Fruit fly (Drosophila melanogaster) whole organism, embryonic: Measurements from ENCODE around the gene CG7963.

Experiments used
- CG10209 ChIP-seq: fragments of 200-800 bp; sonication (Bioruptor generic); optimal IDR thresholded peaks from 3 replicates; lab custom pipeline; 2017; ENCODE audit warnings: missing biosample characterization, mild to moderate bottlenecking, missing genetic modification characterization, missing genetic modification reagents
- CG12104 ChIP-seq: fragments of 200-800 bp; sonication (Bioruptor generic); optimal IDR thresholded peaks from 3 replicates; lab custom pipeline; 2016; ENCODE audit warnings: missing biosample characterization, missing genetic modification characterization
- CG12659 ChIP-seq: fragments of 200-800 bp; sonication (Bioruptor generic); optimal IDR thresholded peaks from 3 replicates; lab custom pipeline; 2017; ENCODE audit warnings: mild to moderate bottlenecking, missing biosample characterization, missing genetic modification reagents, missing genetic modification characterization
- CG12942 ChIP-seq: fragments of 200-800 bp; sonication (Bioruptor generic); optimal IDR thresholded peaks from 3 replicates; lab custom pipeline; 2016; ENCODE audit warnings: missing biosample characterization, missing genetic modification characterization
- CG13123 ChIP-seq: fragments of 200-800 bp; sonication (Bioruptor generic); optimal IDR thresholded peaks from 2 replicates; lab custom pipeline; 2016; ENCODE audit warnings: missing biosample characterization, missing genetic modification characterization
- CG14014 ChIP-seq: fragments of 200-800 bp; sonication (Bioruptor generic); IDR thresholded peaks from 2 replicates; pipeline ENCODE4 v1.3.6; 2022; ENCODE audit warnings: missing biosample characterization, missing genetic modification characterization
- CG15514 ChIP-seq: fragments of 200-800 bp; sonication (Bioruptor generic); optimal IDR thresholded peaks from 3 replicates; lab custom pipeline; 2017; ENCODE audit warnings: missing biosample characterization, missing genetic modification characterization, mild to moderate bottlenecking, moderate library complexity, missing genetic modification reagents
- CG17829 ChIP-seq: fragments of 200-800 bp; optimal IDR thresholded peaks from 2 replicates; lab custom pipeline; 2019; ENCODE audit warnings: missing biosample characterization, mild to moderate bottlenecking, missing genetic modification characterization, moderate library complexity
- CG2889 ChIP-seq: fragments of 200-800 bp; sonication (Bioruptor generic); IDR thresholded peaks from 3 replicates; pipeline ENCODE4 v1.3.6; 2022; ENCODE audit warnings: missing biosample characterization, missing genetic modification characterization
- CG30431 ChIP-seq: fragments of 200-800 bp; sonication (Bioruptor generic); optimal IDR thresholded peaks from 2 replicates; lab custom pipeline; 2017; ENCODE audit warnings: missing biosample characterization, missing genetic modification characterization
- CG31365 ChIP-seq: fragments of 200-800 bp; sonication (Bioruptor generic); optimal IDR thresholded peaks from 2 replicates; lab custom pipeline; 2018; ENCODE audit warnings: missing biosample characterization, mild to moderate bottlenecking, missing genetic modification characterization
- CG32532 ChIP-seq: fragments of 200-800 bp; sonication (Bioruptor generic); IDR thresholded peaks from 2 replicates; pipeline ENCODE4 v1.3.6; 2022; ENCODE audit warnings: missing biosample characterization, missing genetic modification characterization
- CG5245 ChIP-seq: fragments of 200-800 bp; sonication (Bioruptor generic); optimal IDR thresholded peaks from 3 replicates; lab custom pipeline; 2016; ENCODE audit warnings: missing biosample characterization, missing genetic modification characterization
- CG6654 ChIP-seq: fragments of 200-800 bp; sonication (Bioruptor generic); optimal IDR thresholded peaks from 2 replicates; lab custom pipeline; 2017; ENCODE audit warnings: missing biosample characterization, mild to moderate bottlenecking, missing genetic modification characterization
- CG6791 ChIP-seq: fragments of 200-800 bp; sonication (Bioruptor generic); IDR thresholded peaks from 3 replicates; pipeline ENCODE4 v1.3.6; 2022; ENCODE audit warnings: missing biosample characterization, missing genetic modification characterization; ENCODE audit not compliant: partially characterized antibody
- CG7928 ChIP-seq: fragments of 200-800 bp; sonication (Bioruptor generic); optimal IDR thresholded peaks from 2 replicates; lab custom pipeline; 2017; ENCODE audit warnings: missing biosample characterization, mild to moderate bottlenecking, missing genetic modification characterization
- CG8089 ChIP-seq: fragments of 200-800 bp; sonication (Bioruptor generic); optimal IDR thresholded peaks from 3 replicates; lab custom pipeline; 2016; ENCODE audit warnings: missing biosample characterization, missing genetic modification characterization
- CG8290 ChIP-seq, 3 experiments: fragments of 200-800 bp; sonication (Bioruptor generic); optimal IDR thresholded peaks; 2 replicates each; lab custom pipeline; 2016 to 2019; ENCODE audit warnings: missing biosample characterization in 3 of 3, missing genetic modification characterization in 3 of 3, mild to moderate bottlenecking in 2 of 3, moderate library complexity in 1 of 3
- CrebB ChIP-seq: fragments of 200-800 bp; sonication (Bioruptor generic); optimal IDR thresholded peaks from 3 replicates; lab custom pipeline; 2018; ENCODE audit warnings: missing biosample characterization, mild to moderate bottlenecking, missing genetic modification characterization
- Deaf1 ChIP-seq: fragments of 200-800 bp; optimal IDR thresholded peaks from 3 replicates; lab custom pipeline; 2019; ENCODE audit warnings: missing biosample characterization, mild to moderate bottlenecking, missing genetic modification characterization, moderate library complexity
- Drgx ChIP-seq: fragments of 200-800 bp; sonication (Bioruptor generic); IDR thresholded peaks from 2 replicates; pipeline ENCODE4 v1.3.6; 2022; ENCODE audit warnings: missing biosample characterization, missing genetic modification characterization
- E2f1 ChIP-seq: fragments of 200-800 bp; sonication (Bioruptor generic); IDR thresholded peaks from 2 replicates; pipeline ENCODE4 v1.3.6; 2022; ENCODE audit warnings: missing biosample characterization, missing genetic modification characterization
- E2f2 ChIP-seq: fragments of 200-800 bp; sonication (Bioruptor generic); IDR thresholded peaks from 2 replicates; pipeline ENCODE4 v1.3.6; 2022; ENCODE audit warnings: missing biosample characterization, missing genetic modification characterization
- Hmx ChIP-seq: fragments of 200-800 bp; sonication (Bioruptor generic); optimal IDR thresholded peaks from 2 replicates; lab custom pipeline; 2016; ENCODE audit warnings: missing biosample characterization, missing genetic modification characterization
- Hr3 ChIP-seq: fragments of 200-800 bp; sonication (Bioruptor generic); optimal IDR thresholded peaks from 3 replicates; lab custom pipeline; 2016; ENCODE audit warnings: missing biosample characterization, missing genetic modification characterization
- Hr78 ChIP-seq, 2 experiments: fragments of 200-800 bp in 1 of 2; fragments of >200 bp in 1 of 2; sonication (Bioruptor generic) in 1 of 2; optimal IDR thresholded peaks; 2 replicates each; lab custom pipeline; 2017 to 2019; ENCODE audit warnings: missing biosample characterization in 2 of 2, missing genetic modification characterization in 2 of 2, mild to moderate bottlenecking in 1 of 2, moderate library complexity in 1 of 2
- Lhr ChIP-seq: fragments of 200-800 bp; sonication (Bioruptor generic); optimal IDR thresholded peaks from 3 replicates; lab custom pipeline; 2017; ENCODE audit warnings: mild to moderate bottlenecking, missing biosample characterization, missing genetic modification reagents, missing genetic modification characterization
- MESR4 ChIP-seq: fragments of 200-800 bp; sonication (Bioruptor generic); optimal IDR thresholded peaks from 2 replicates; lab custom pipeline; 2018; ENCODE audit warnings: missing biosample characterization, mild to moderate bottlenecking, missing genetic modification characterization, moderate library complexity
- MTF-1 ChIP-seq: fragments of 200-800 bp; sonication (Bioruptor generic); optimal IDR thresholded peaks from 2 replicates; lab custom pipeline; 2018; ENCODE audit warnings: missing biosample characterization, mild to moderate bottlenecking, missing genetic modification characterization, borderline replicate concordance
- Med ChIP-seq: fragments of 200-800 bp; sonication (Bioruptor generic); peaks from one replicate; lab custom pipeline; 2016; ENCODE audit warnings: missing biosample characterization, missing genetic modification characterization, mild to moderate bottlenecking, inconsistent platforms, moderate library complexity
- Myb ChIP-seq: fragments of 200-800 bp; sonication (Bioruptor generic); optimal IDR thresholded peaks from 2 replicates; lab custom pipeline; 2016; ENCODE audit warnings: missing biosample characterization, missing genetic modification characterization
- NFAT ChIP-seq: fragments of 200-800 bp; sonication (Bioruptor generic); IDR thresholded peaks from 2 replicates; pipeline ENCODE4 v1.3.6; 2022; ENCODE audit warnings: missing biosample characterization, missing genetic modification characterization
- Nf-YA ChIP-seq: fragments of 200-800 bp; sonication (Bioruptor generic); IDR thresholded peaks from 2 replicates; pipeline ENCODE4 v1.3.6; 2022; ENCODE audit warnings: missing biosample characterization, missing genetic modification characterization
- Nf-YB ChIP-seq: fragments of 200-800 bp; sonication (Bioruptor generic); optimal IDR thresholded peaks from 3 replicates; lab custom pipeline; 2019; ENCODE audit warnings: missing biosample characterization, mild to moderate bottlenecking, missing genetic modification characterization, moderate library complexity
- Opbp ChIP-seq: fragments of 200-800 bp; sonication (Bioruptor generic); IDR thresholded peaks from 3 replicates; pipeline ENCODE4 v1.3.6; 2022; ENCODE audit warnings: missing biosample characterization, missing genetic modification characterization; ENCODE audit not compliant: partially characterized antibody
- Rfx ChIP-seq: fragments of 200-800 bp; sonication (Bioruptor generic); IDR thresholded peaks from 2 replicates; pipeline ENCODE4 v1.3.6; 2022; ENCODE audit warnings: missing biosample characterization, missing genetic modification characterization
- Stat92E ChIP-seq, 3 experiments: fragments of >200 bp in 2 of 3; fragments of 200-800 bp in 1 of 3; sonication (Bioruptor generic) in 1 of 3; optimal IDR thresholded peaks; 2 replicates each; lab custom pipeline; 2017 to 2019; ENCODE audit warnings: missing biosample characterization in 3 of 3, missing genetic modification characterization in 3 of 3, mild to moderate bottlenecking in 1 of 3, moderate library complexity in 1 of 3
- ara ChIP-seq: fragments of 200-800 bp; sonication (Bioruptor generic); IDR thresholded peaks from 2 replicates; pipeline ENCODE4 v1.3.6; 2022; ENCODE audit warnings: missing biosample characterization, missing genetic modification characterization
- btn ChIP-seq: fragments of 200-800 bp; sonication (Bioruptor generic); optimal IDR thresholded peaks from 2 replicates; lab custom pipeline; 2016; ENCODE audit warnings: missing biosample characterization, missing genetic modification characterization
- cg ChIP-seq: fragments of 200-800 bp; sonication (Bioruptor generic); optimal IDR thresholded peaks from 3 replicates; lab custom pipeline; 2019; ENCODE audit warnings: missing biosample characterization, mild to moderate bottlenecking, missing genetic modification characterization, moderate library complexity
- dmrt99B ChIP-seq: fragments of 200-800 bp; sonication (Bioruptor generic); optimal IDR thresholded peaks from 2 replicates; lab custom pipeline; 2018; ENCODE audit warnings: missing biosample characterization, mild to moderate bottlenecking, missing genetic modification characterization, moderate library complexity
- eve ChIP-seq, 2 experiments: fragments of >200 bp; optimal IDR thresholded peaks; 2 replicates each; lab custom pipeline; 2017; ENCODE audit warnings: missing biosample characterization in 2 of 2, missing genetic modification characterization in 2 of 2
- exex ChIP-seq: fragments of 200-800 bp; sonication (Bioruptor generic); optimal IDR thresholded peaks from 4 replicates; lab custom pipeline; 2018; ENCODE audit warnings: missing biosample characterization, mild to moderate bottlenecking, missing genetic modification characterization, moderate library complexity
- gfzf ChIP-seq: fragments of 200-800 bp; sonication (Bioruptor generic); optimal IDR thresholded peaks from 2 replicates; lab custom pipeline; 2016; ENCODE audit warnings: missing biosample characterization, mild to moderate bottlenecking, missing genetic modification characterization, moderate library complexity
- h ChIP-seq: fragments of >200 bp; optimal IDR thresholded peaks from 2 replicates; lab custom pipeline; 2017
- kay ChIP-seq: fragments of 200-800 bp; sonication (Bioruptor generic); optimal IDR thresholded peaks from 2 replicates; lab custom pipeline; 2016; ENCODE audit warnings: missing biosample characterization, missing genetic modification characterization
- ken ChIP-seq: fragments of 200-800 bp; sonication (Bioruptor generic); IDR thresholded peaks from 3 replicates; pipeline ENCODE4 v1.3.6; 2022; ENCODE audit warnings: missing biosample characterization, missing genetic modification characterization
- mirr ChIP-seq: fragments of 200-800 bp; sonication (Bioruptor generic); optimal IDR thresholded peaks from 3 replicates; lab custom pipeline; 2018; ENCODE audit warnings: missing biosample characterization, mild to moderate bottlenecking, missing genetic modification characterization
- run ChIP-seq: fragments of 200-800 bp; sonication (Bioruptor generic); optimal IDR thresholded peaks from 3 replicates; lab custom pipeline; 2018; ENCODE audit warnings: missing biosample characterization, mild to moderate bottlenecking, missing genetic modification characterization
- toy ChIP-seq: fragments of 200-800 bp; sonication (Bioruptor generic); IDR thresholded peaks from 2 replicates; pipeline ENCODE4 v1.3.6; 2022; ENCODE audit warnings: missing biosample characterization, missing genetic modification characterization
- yki ChIP-seq: fragments of >200 bp; optimal IDR thresholded peaks from 3 replicates; lab custom pipeline; 2018

CG7963 gene

dm6 chr3R:8355579-8355978, 7.0 kb upstream of the CG7963 start (continued):
- TF ChIP-seq CG10209, result peak; percentile 94
- TF ChIP-seq CG5245, result peak; percentile 92
- TF ChIP-seq Nf-YB (GFP tag; lab: Kevin White, UChicago), result peak; percentile 78
- TF ChIP-seq dmrt99B (tag; lab: Kevin White, UChicago), result peak; percentile 94
- TF ChIP-seq Med (GFP tag; lab: Kevin White, UChicago), result peak; percentile 100
- peak; percentile 92 for TF ChIP-seq CG13123 (GFP tag; lab: Kevin White, UChicago)
- peak; percentile 9 for TF ChIP-seq Lhr (GFP tag; lab: Kevin White, UChicago)
- TF ChIP-seq Drgx (GFP tag; lab: Robert Waterston, UW), result peak; percentile 84
- peak; percentile 78 for TF ChIP-seq ara
- peak; percentile 63 for TF ChIP-seq MESR4 (GFP tag; lab: Kevin White, UChicago)
- TF ChIP-seq Stat92E (GFP tag; optimal IDR thresholded peaks at IDR 0.05; lab: Kevin White, UChicago), result no peak
- TF ChIP-seq CG2889, result peak; percentile 91
- TF ChIP-seq CG8089 (GFP tag; lab: Kevin White, UChicago), result peak; percentile 89
- TF ChIP-seq Hr3 (GFP tag; lab: Kevin White, UChicago), result peak; percentile 93
- TF ChIP-seq gfzf (GFP tag; lab: Kevin White, UChicago), result peak; percentile 2
- peak; percentile 98 for TF ChIP-seq CG32532 (GFP tag; lab: Robert Waterston, UW)
- TF ChIP-seq CG6654 (GFP tag; lab: Kevin White, UChicago), result peak; percentile 82
- no peak for TF ChIP-seq cg (GFP tag; lab: Kevin White, UChicago)
- no peak for TF ChIP-seq CG6791
- TF ChIP-seq mirr (GFP tag; lab: Kevin White, UChicago), result peak; percentile 83
- TF ChIP-seq Myb (GFP tag; lab: Kevin White, UChicago), result peak; percentile 87
- TF ChIP-seq CrebB, result peak; percentile 94
- TF ChIP-seq CG30431 (GFP tag; lab: Kevin White, UChicago), result peak; percentile 85
- peak; percentile 87 for TF ChIP-seq Hmx (GFP tag; lab: Kevin White, UChicago)
- peak; percentile 88 for TF ChIP-seq CG17829
- TF ChIP-seq CG31365 (tag; lab: Kevin White, UChicago), result peak; percentile 82
- TF ChIP-seq Deaf1, result peak; percentile 73
- no peak for TF ChIP-seq h
- TF ChIP-seq kay (GFP tag; lab: Kevin White, UChicago), result peak; percentile 96
- TF ChIP-seq toy (GFP tag; lab: Robert Waterston, UW), result peak; percentile 79
- peak; percentile 95 for TF ChIP-seq NFAT
- TF ChIP-seq CG12942 (GFP tag; lab: Kevin White, UChicago), result peak; percentile 91
- no peak for TF ChIP-seq eve (GFP tag; optimal IDR thresholded peaks at IDR 0.05; lab: Kevin White, UChicago)
- TF ChIP-seq Nf-YA (GFP tag; lab: Robert Waterston, UW), result peak; percentile 91
- peak; percentile 96 for TF ChIP-seq CG12659 (GFP tag; lab: Kevin White, UChicago)
- peak; percentile 76 for TF ChIP-seq E2f2
- peak; percentile 90 for TF ChIP-seq ken (GFP tag; lab: Robert Waterston, UW)
- TF ChIP-seq CG14014 (GFP tag; lab: Robert Waterston, UW), result peak; percentile 96
- TF ChIP-seq btn (GFP tag; lab: Kevin White, UChicago), result peak; percentile 74
- peak; percentile 93 for TF ChIP-seq E2f1
- no peak for TF ChIP-seq yki
- TF ChIP-seq CG15514 (GFP tag; lab: Kevin White, UChicago), result peak; percentile 92
- TF ChIP-seq run (tag; lab: Kevin White, UChicago), result peak; percentile 88
- peak in 1 of 2 experiments; percentile 64 for TF ChIP-seq Hr78 (GFP tag; optimal IDR thresholded peaks at IDR 0.05; lab: Kevin White, UChicago)
- peak; percentile 99 for TF ChIP-seq Rfx
- TF ChIP-seq CG12104 (GFP tag; lab: Kevin White, UChicago), result peak; percentile 94
- peak; percentile 79 for TF ChIP-seq CG7928
- TF ChIP-seq CG8290 (GFP tag; optimal IDR thresholded peaks at IDR 0.05; lab: Kevin White, UChicago), result peak; percentile 81
- TF ChIP-seq CG8290 (tag; optimal IDR thresholded peaks at IDR 0.05; lab: Kevin White, UChicago), result peak in 1 of 2 experiments; percentile 98
- TF ChIP-seq MTF-1 (GFP tag; lab: Kevin White, UChicago), result peak; percentile 79
- peak; percentile 85 for TF ChIP-seq exex (tag; lab: Kevin White, UChicago)
- no peak for TF ChIP-seq Opbp (GFP tag; lab: Robert Waterston, UW)
